Fruit fly (Drosophila melanogaster): ENCODE results near the gene Cyp28d2.

Cyp28d2 gene

DNA sequence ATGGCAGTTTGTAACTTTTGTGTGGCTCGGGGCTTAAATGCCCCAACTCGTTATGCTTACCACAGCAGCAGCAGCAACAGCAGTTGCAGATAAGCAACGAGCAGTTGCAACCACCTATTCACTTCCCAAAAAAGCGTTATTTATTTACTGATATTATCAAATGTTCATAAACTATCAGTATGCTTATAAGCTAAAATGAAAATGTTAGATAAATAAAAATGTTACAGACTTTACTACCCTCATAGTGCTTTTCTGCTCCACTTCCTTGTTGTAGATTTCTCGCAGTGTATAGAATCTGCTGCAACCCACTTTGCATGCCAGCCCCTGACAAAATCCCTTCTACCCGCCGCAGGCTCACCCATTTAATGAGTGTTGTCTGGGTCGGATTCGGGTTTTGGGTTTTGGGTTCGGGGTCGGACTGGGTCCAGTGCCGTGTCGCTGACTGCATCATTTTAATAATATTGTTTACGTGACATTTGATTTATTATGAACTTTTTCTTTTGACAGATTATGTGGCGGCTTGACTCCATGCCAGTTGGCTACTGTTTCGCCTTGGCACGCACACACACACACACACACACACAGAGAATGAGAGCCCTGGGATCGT lies 47.1 kb downstream of the Cyp28d2 start (continued):
- TF ChIP-seq CG6163 (GFP tag; IDR thresholded peaks at IDR 0.05) (peak; percentile 93), CG3919 (GFP tag; optimal IDR thresholded peaks at IDR 0.05) (peak; percentile 96), achi (GFP tag; optimal IDR thresholded peaks at IDR 0.05) (peak; percentile 92), CG31627 (GFP tag; optimal IDR thresholded peaks at IDR 0.05) (peak; percentile 96), net (GFP tag; optimal IDR thresholded peaks at IDR 0.05) (peak; percentile 91), Hr39 (GFP tag; optimal IDR thresholded peaks at IDR 0.05) (peak; percentile 97), acj6 (GFP tag; optimal IDR thresholded peaks at IDR 0.05) (peak; percentile 91), Hr38 (GFP tag; optimal IDR thresholded peaks at IDR 0.05) (no peak), CG15336 (GFP tag; IDR thresholded peaks at IDR 0.05) (peak; percentile 80), CG6276 (GFP tag; optimal IDR thresholded peaks at IDR 0.05) (peak; percentile 77), CG6808 (GFP tag; optimal IDR thresholded peaks at IDR 0.05) (peak; percentile 91), topi (GFP tag; optimal IDR thresholded peaks at IDR 0.05) (peak; percentile 96), CG11294 (GFP tag; IDR thresholded peaks at IDR 0.05) (peak; percentile 33; the same call in 1 of the 2 replicates), fd85E (GFP tag; optimal IDR thresholded peaks at IDR 0.05) (peak; percentile 75), eg (GFP tag; IDR thresholded peaks at IDR 0.05) (peak; percentile 76), Eip75B (GFP tag; optimal IDR thresholded peaks at IDR 0.05) (peak; percentile 95), CG7368 (GFP tag; optimal IDR thresholded peaks at IDR 0.05) (peak; percentile 91), Lpt (GFP tag; optimal IDR thresholded peaks at IDR 0.05) (peak; percentile 71), Blimp-1 (GFP tag; optimal IDR thresholded peaks at IDR 0.05) (peak; percentile 83), CG8632 (GFP tag; optimal IDR thresholded peaks at IDR 0.05) (peak; percentile 88), ss (GFP tag; optimal IDR thresholded peaks at IDR 0.05) (peak; percentile 92), CG3032 (tag; optimal IDR thresholded peaks at IDR 0.05) (peak; percentile 93), CG9139 (GFP tag; optimal IDR thresholded peaks at IDR 0.05) (peak; percentile 86), CG34406 (GFP tag; optimal IDR thresholded peaks at IDR 0.05) (peak; percentile 93), esn (GFP tag; optimal IDR thresholded peaks at IDR 0.05) (peak; percentile 98), salr (GFP tag; optimal IDR thresholded peaks at IDR 0.05) (peak; percentile 77 to 83)

DNA sequence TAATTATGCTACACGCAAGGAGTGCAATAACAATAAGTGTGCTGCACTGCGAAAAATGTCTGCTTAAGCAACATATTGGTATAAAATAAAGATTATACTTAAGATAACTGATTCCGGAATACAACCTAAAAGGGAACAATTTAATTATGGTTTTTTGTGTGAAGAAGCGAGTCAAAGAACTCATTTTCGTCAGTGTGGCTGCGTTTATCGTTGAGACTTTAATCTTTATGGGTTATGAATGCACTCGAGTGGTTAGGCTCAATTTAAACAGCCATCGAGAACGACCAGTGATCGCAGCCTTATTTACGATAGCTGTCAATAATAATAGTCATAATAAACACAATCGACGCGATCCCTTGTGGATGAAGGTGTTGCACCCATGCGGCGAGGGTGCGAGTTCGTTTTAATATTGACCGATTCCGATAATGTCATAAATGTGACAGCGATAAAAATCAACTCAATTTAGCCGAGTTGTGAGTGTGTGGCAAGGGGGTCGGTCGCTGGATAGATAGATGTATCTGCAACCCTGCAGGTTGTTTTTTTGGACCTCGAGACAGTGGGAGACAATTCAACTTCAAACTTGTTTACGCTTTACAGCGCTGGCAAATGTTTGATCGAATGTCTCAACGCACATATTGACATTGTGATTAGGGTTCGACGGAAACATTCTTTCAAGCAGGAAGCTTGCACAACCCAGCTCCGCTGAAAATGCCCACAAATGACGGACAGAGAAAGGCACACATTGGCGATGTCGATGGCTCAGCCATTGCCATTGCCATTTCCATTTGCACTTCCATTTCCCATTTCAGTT lies 49.2 kb downstream of the Cyp28d2 start:
- TF ChIP-seq CG6808 (GFP tag; optimal IDR thresholded peaks at IDR 0.05) (peak; percentile 49), CG7368 (GFP tag; optimal IDR thresholded peaks at IDR 0.05) (peak; percentile 64), CG3919 (GFP tag; optimal IDR thresholded peaks at IDR 0.05) (peak; percentile 47), dsx (GFP tag; optimal IDR thresholded peaks at IDR 0.05; ENCODE audit: poor library complexity, severe bottlenecking) (peak; percentile 55), CG8632 (GFP tag; optimal IDR thresholded peaks at IDR 0.05) (peak; percentile 64), CG32006 (GFP tag; optimal IDR thresholded peaks at IDR 0.05) (peak; percentile 26), Sox102F (GFP tag; optimal IDR thresholded peaks at IDR 0.05) (peak; percentile 86), Eip78C (GFP tag) (peak; percentile 88), OdsH (GFP tag; optimal IDR thresholded peaks at IDR 0.05) (peak; percentile 68), CG8319 (GFP tag; optimal IDR thresholded peaks at IDR 0.05) (peak; percentile 30), pdm3 (GFP tag; optimal IDR thresholded peaks at IDR 0.05) (peak; percentile 72), svp (GFP tag) (peak; percentile 98), dac (GFP tag; optimal IDR thresholded peaks at IDR 0.05) (no peak), CG1621 (tag; optimal IDR thresholded peaks at IDR 0.05) (peak; percentile 9), CG9139 (GFP tag; optimal IDR thresholded peaks at IDR 0.05) (peak; percentile 12), fd59A (GFP tag; optimal IDR thresholded peaks at IDR 0.05) (peak; percentile 3), vri (GFP tag; optimal IDR thresholded peaks at IDR 0.05) (peak; percentile 99), eg (GFP tag; IDR thresholded peaks at IDR 0.05) (peak; percentile 64), Hr38 (GFP tag; optimal IDR thresholded peaks at IDR 0.05) (no peak), lz (GFP tag; optimal IDR thresholded peaks at IDR 0.05) (peak; percentile 84), CG8119 (GFP tag; IDR thresholded peaks at IDR 0.05) (peak; percentile 44; the same call in 1 of the 3 replicates), ss (GFP tag; optimal IDR thresholded peaks at IDR 0.05) (peak; percentile 26 to 54), Sox14 (GFP tag; optimal IDR thresholded peaks at IDR 0.05) (peak; percentile 79), Sox15 (GFP tag; optimal IDR thresholded peaks at IDR 0.05) (peak; percentile 54), Eip75B (GFP tag; optimal IDR thresholded peaks at IDR 0.05) (peak; percentile 53), CG11902 (GFP tag; optimal IDR thresholded peaks at IDR 0.05) (peak; percentile 56), cyc (GFP tag; optimal IDR thresholded peaks at IDR 0.05) (peak; percentile 83), fkh (GFP tag; optimal IDR thresholded peaks at IDR 0.05) (peak; percentile 90), esn (GFP tag; optimal IDR thresholded peaks at IDR 0.05) (peak; percentile 88), CG6792 (GFP tag; optimal IDR thresholded peaks at IDR 0.05) (peak; percentile 61), Ets96B (tag; optimal IDR thresholded peaks at IDR 0.05) (peak; percentile 74)

Data from whole organism, prepupa.